Fruit fly (Drosophila melanogaster) whole organism, prepupa: ENCODE measurements around the gene LSm-4.

Source experiments
- CG34406 ChIP-seq: fragments of 200-800 bp; sonication (Bioruptor generic); optimal IDR thresholded peaks from 3 replicates; lab custom pipeline; 2016; ENCODE audit warnings: missing biosample characterization, missing genetic modification characterization
- CG7368 ChIP-seq: fragments of 200-800 bp; sonication (Bioruptor generic); optimal IDR thresholded peaks from 3 replicates; lab custom pipeline; 2016; ENCODE audit warnings: missing biosample characterization, missing genetic modification characterization
- Ets21C ChIP-seq: fragments of 200-800 bp; sonication (Bioruptor generic); optimal IDR thresholded peaks from 3 replicates; lab custom pipeline; 2016; ENCODE audit warnings: missing biosample characterization, missing genetic modification characterization
- Hr39 ChIP-seq: fragments of 200-800 bp; sonication (Bioruptor generic); optimal IDR thresholded peaks from 2 replicates; lab custom pipeline; 2016; ENCODE audit warnings: missing biosample characterization, missing genetic modification characterization
- Lpt ChIP-seq: fragments of 200-800 bp; sonication (Bioruptor generic); optimal IDR thresholded peaks from 3 replicates; lab custom pipeline; 2016; ENCODE audit warnings: missing biosample characterization, missing genetic modification characterization
- cyc ChIP-seq: fragments of 200-800 bp; sonication (Bioruptor generic); optimal IDR thresholded peaks from 3 replicates; lab custom pipeline; 2016; ENCODE audit warnings: missing biosample characterization, missing genetic modification characterization

- TF ChIP-seq Hr39 (GFP tag; lab: Kevin White, UChicago) (peak; percentile 71), Ets21C (GFP tag; lab: Kevin White, UChicago) (peak; percentile 59), CG7368 (GFP tag; lab: Kevin White, UChicago) (peak; percentile 22), cyc (peak; percentile 72), Lpt (GFP tag; lab: Kevin White, UChicago) (peak; percentile 48), CG34406 (GFP tag; lab: Kevin White, UChicago) (peak; percentile 55)
Observed at dm6 chr2L:10386208-10386805, 18.7 kb downstream of the LSm-4 start, which contains the start of the genes Cdk1 and mRpS7.
